Fruit fly (Drosophila melanogaster) whole organism, prepupa: Measurements from ENCODE around the gene NaPi-III.
A peak's percentile ranks its signal among the peaks of the same experiment; 100 is the strongest.

Source experiments
- Blimp-1 ChIP-seq: fragments of 200-800 bp; sonication (Bioruptor generic); optimal IDR thresholded peaks from 3 replicates; lab custom pipeline; 2017; ENCODE audit warnings: missing biosample characterization, missing genetic modification characterization, mild to moderate bottlenecking, moderate library complexity, missing genetic modification reagents
- CG10669 ChIP-seq: fragments of 200-800 bp; sonication (Bioruptor generic); optimal IDR thresholded peaks from 3 replicates; lab custom pipeline; 2018; ENCODE audit warnings: missing biosample characterization, mild to moderate bottlenecking, missing genetic modification characterization, moderate library complexity
- CG11762 ChIP-seq: fragments of 200-800 bp; sonication (Bioruptor generic); optimal IDR thresholded peaks from 3 replicates; lab custom pipeline; 2016; ENCODE audit warnings: missing biosample characterization, missing genetic modification characterization; ENCODE audit not compliant: insufficient read depth
- CG11902 ChIP-seq: fragments of 200-800 bp; sonication (Bioruptor generic); optimal IDR thresholded peaks from 3 replicates; lab custom pipeline; 2016; ENCODE audit warnings: missing biosample characterization, missing genetic modification characterization
- CG15336 ChIP-seq: fragments of 200-800 bp; sonication (Bioruptor generic); IDR thresholded peaks from 2 replicates; pipeline ENCODE4 v1.3.6; 2022; ENCODE audit warnings: missing biosample characterization, missing genetic modification characterization
- CG1621 ChIP-seq: fragments of 200-800 bp; sonication (Bioruptor generic); optimal IDR thresholded peaks from 3 replicates; lab custom pipeline; 2018; ENCODE audit warnings: missing biosample characterization, mild to moderate bottlenecking, missing genetic modification characterization
- CG16779 ChIP-seq: fragments of 200-800 bp; sonication (Bioruptor generic); optimal IDR thresholded peaks from 3 replicates; lab custom pipeline; 2017; ENCODE audit warnings: missing biosample characterization, mild to moderate bottlenecking, missing genetic modification characterization
- CG32006 ChIP-seq: fragments of 200-800 bp; sonication (Bioruptor generic); optimal IDR thresholded peaks from 3 replicates; lab custom pipeline; 2017; ENCODE audit warnings: missing biosample characterization, mild to moderate bottlenecking, missing genetic modification characterization
- CG34406 ChIP-seq: fragments of 200-800 bp; sonication (Bioruptor generic); optimal IDR thresholded peaks from 3 replicates; lab custom pipeline; 2016; ENCODE audit warnings: missing biosample characterization, missing genetic modification characterization
- CG3919 ChIP-seq: fragments of 200-800 bp; sonication (Bioruptor generic); optimal IDR thresholded peaks from 3 replicates; lab custom pipeline; 2016; ENCODE audit warnings: missing biosample characterization, missing genetic modification characterization
- CG6163 ChIP-seq: fragments of 200-800 bp; sonication (Bioruptor generic); IDR thresholded peaks from 3 replicates; pipeline ENCODE4 v1.3.6; 2022; ENCODE audit warnings: missing biosample characterization, missing genetic modification characterization
- CG6276 ChIP-seq: fragments of 200-800 bp; sonication (Bioruptor generic); optimal IDR thresholded peaks from 2 replicates; lab custom pipeline; 2017; ENCODE audit warnings: missing biosample characterization, mild to moderate bottlenecking, missing genetic modification characterization
- CG6792 ChIP-seq: fragments of 200-800 bp; sonication (Bioruptor generic); optimal IDR thresholded peaks from 3 replicates; lab custom pipeline; 2016; ENCODE audit warnings: missing biosample characterization, missing genetic modification characterization
- CG6808 ChIP-seq: fragments of 200-800 bp; sonication (Bioruptor generic); optimal IDR thresholded peaks from 3 replicates; lab custom pipeline; 2017; ENCODE audit warnings: missing biosample characterization, missing genetic modification characterization, mild to moderate bottlenecking, moderate library complexity, missing genetic modification reagents
- CG6854 ChIP-seq: fragments of 200-800 bp; sonication (Bioruptor generic); optimal IDR thresholded peaks from 2 replicates; lab custom pipeline; 2017; ENCODE audit warnings: missing biosample characterization, mild to moderate bottlenecking, missing genetic modification characterization
- CG7368 ChIP-seq: fragments of 200-800 bp; sonication (Bioruptor generic); optimal IDR thresholded peaks from 3 replicates; lab custom pipeline; 2016; ENCODE audit warnings: missing biosample characterization, missing genetic modification characterization
- CG8119 ChIP-seq: fragments of 200-800 bp; sonication (Bioruptor generic); IDR thresholded peaks from 3 replicates; pipeline ENCODE4 v1.3.6; 2022; ENCODE audit warnings: missing biosample characterization, missing genetic modification characterization
- CG8319 ChIP-seq: fragments of 200-800 bp; sonication (Bioruptor generic); optimal IDR thresholded peaks from 3 replicates; lab custom pipeline; 2016; ENCODE audit warnings: missing biosample characterization, missing genetic modification characterization
- CG8632 ChIP-seq: fragments of 200-800 bp; sonication (Bioruptor generic); optimal IDR thresholded peaks from 3 replicates; lab custom pipeline; 2016; ENCODE audit warnings: missing biosample characterization, missing genetic modification characterization
- Eip75B ChIP-seq: fragments of 200-800 bp; sonication (Bioruptor generic); optimal IDR thresholded peaks from 3 replicates; lab custom pipeline; 2016; ENCODE audit warnings: missing biosample characterization, missing genetic modification characterization
- Eip78C ChIP-seq: fragments of 200-800 bp; sonication (Bioruptor generic); peaks from one replicate; lab custom pipeline; 2016; ENCODE audit warnings: missing biosample characterization, missing genetic modification characterization
- Eip93F ChIP-seq: fragments of 200-800 bp; sonication (Bioruptor generic); optimal IDR thresholded peaks from 2 replicates; lab custom pipeline; 2016; ENCODE audit warnings: missing biosample characterization, mild to moderate bottlenecking, missing genetic modification characterization
- Ets21C ChIP-seq: fragments of 200-800 bp; sonication (Bioruptor generic); optimal IDR thresholded peaks from 3 replicates; lab custom pipeline; 2016; ENCODE audit warnings: missing biosample characterization, missing genetic modification characterization
- Ets96B ChIP-seq: fragments of 200-800 bp; optimal IDR thresholded peaks from 2 replicates; lab custom pipeline; 2019; ENCODE audit warnings: missing biosample characterization, mild to moderate bottlenecking, missing genetic modification characterization, moderate library complexity
- Gug ChIP-seq: fragments of 200-800 bp; sonication (Bioruptor generic); IDR thresholded peaks from 2 replicates; pipeline ENCODE4 v1.3.6; 2022; ENCODE audit warnings: missing biosample characterization, missing genetic modification characterization
- Hr38 ChIP-seq: sonication (Bioruptor generic); optimal IDR thresholded peaks from 2 replicates; lab custom pipeline; 2016; ENCODE audit warnings: missing biosample characterization, missing genetic modification characterization
- Hr39 ChIP-seq: fragments of 200-800 bp; sonication (Bioruptor generic); optimal IDR thresholded peaks from 2 replicates; lab custom pipeline; 2016; ENCODE audit warnings: missing biosample characterization, missing genetic modification characterization
- Hr4 ChIP-seq: fragments of 200-800 bp; sonication (Bioruptor generic); optimal IDR thresholded peaks from 3 replicates; lab custom pipeline; 2016; ENCODE audit warnings: missing biosample characterization, missing genetic modification characterization
- Lpt ChIP-seq: fragments of 200-800 bp; sonication (Bioruptor generic); optimal IDR thresholded peaks from 3 replicates; lab custom pipeline; 2016; ENCODE audit warnings: missing biosample characterization, missing genetic modification characterization
- Met ChIP-seq: fragments of 200-800 bp; sonication (Bioruptor generic); optimal IDR thresholded peaks from 3 replicates; lab custom pipeline; 2016; ENCODE audit warnings: missing biosample characterization, missing genetic modification characterization
- OdsH ChIP-seq: fragments of 200-800 bp; sonication (Bioruptor generic); optimal IDR thresholded peaks from 3 replicates; lab custom pipeline; 2016; ENCODE audit warnings: missing biosample characterization, missing genetic modification characterization
- Smox ChIP-seq: fragments of 200-800 bp; sonication (Bioruptor generic); optimal IDR thresholded peaks from 3 replicates; lab custom pipeline; 2016; ENCODE audit warnings: missing biosample characterization, missing genetic modification characterization
- Sox102F ChIP-seq: fragments of 200-800 bp; sonication (Bioruptor generic); optimal IDR thresholded peaks from 2 replicates; lab custom pipeline; 2016; ENCODE audit warnings: missing biosample characterization, mild to moderate bottlenecking, missing genetic modification characterization
- Sox14 ChIP-seq: fragments of 200-800 bp; sonication (Bioruptor generic); optimal IDR thresholded peaks from 3 replicates; lab custom pipeline; 2016; ENCODE audit warnings: missing biosample characterization, missing genetic modification characterization
- Sox15 ChIP-seq: fragments of 200-800 bp; sonication (Bioruptor generic); optimal IDR thresholded peaks from 3 replicates; lab custom pipeline; 2016; ENCODE audit warnings: missing biosample characterization, missing genetic modification characterization
- achi ChIP-seq: fragments of 200-800 bp; sonication (Bioruptor generic); optimal IDR thresholded peaks from 3 replicates; lab custom pipeline; 2016; ENCODE audit warnings: missing biosample characterization, missing genetic modification characterization
- cyc ChIP-seq: fragments of 200-800 bp; sonication (Bioruptor generic); optimal IDR thresholded peaks from 3 replicates; lab custom pipeline; 2016; ENCODE audit warnings: missing biosample characterization, missing genetic modification characterization
- dac ChIP-seq: fragments of 200-800 bp; sonication (Bioruptor generic); optimal IDR thresholded peaks from 2 replicates; lab custom pipeline; 2017; ENCODE audit warnings: missing biosample characterization, mild to moderate bottlenecking, missing genetic modification characterization
- dsx ChIP-seq: fragments of 200-800 bp; optimal IDR thresholded peaks from 3 replicates; lab custom pipeline; 2019; ENCODE audit warnings: missing biosample characterization, mild to moderate bottlenecking, missing genetic modification characterization, moderate library complexity; ENCODE audit not compliant: poor library complexity, severe bottlenecking
- eg ChIP-seq: fragments of 200-800 bp; sonication (Bioruptor generic); IDR thresholded peaks from 3 replicates; pipeline ENCODE4 v1.3.6; 2022; ENCODE audit warnings: missing biosample characterization, missing genetic modification characterization
- fd85E ChIP-seq: fragments of 200-800 bp; sonication (Bioruptor generic); optimal IDR thresholded peaks from 3 replicates; lab custom pipeline; 2016; ENCODE audit warnings: missing biosample characterization, missing genetic modification characterization
- fkh ChIP-seq: fragments of 200-800 bp; sonication (Bioruptor generic); optimal IDR thresholded peaks from 3 replicates; lab custom pipeline; 2017; ENCODE audit warnings: missing biosample characterization, mild to moderate bottlenecking, missing genetic modification characterization, moderate library complexity
- lz ChIP-seq: fragments of 200-800 bp; sonication (Bioruptor generic); optimal IDR thresholded peaks from 3 replicates; lab custom pipeline; 2016; ENCODE audit warnings: missing biosample characterization, missing genetic modification characterization
- net ChIP-seq: fragments of 200-800 bp; sonication (Bioruptor generic); optimal IDR thresholded peaks from 3 replicates; lab custom pipeline; 2016; ENCODE audit warnings: missing biosample characterization, missing genetic modification characterization
- salr ChIP-seq, 2 experiments: fragments of 200-800 bp; sonication (Bioruptor generic); optimal IDR thresholded peaks; 3 replicates each; lab custom pipeline; 2016 to 2018; ENCODE audit warnings: missing biosample characterization in 2 of 2, missing genetic modification characterization in 2 of 2, mild to moderate bottlenecking in 1 of 2
- spab ChIP-seq: fragments of 200-800 bp; sonication (Bioruptor generic); optimal IDR thresholded peaks from 2 replicates; lab custom pipeline; 2017; ENCODE audit warnings: missing biosample characterization, mild to moderate bottlenecking, missing genetic modification characterization, missing genetic modification reagents
- ss ChIP-seq, 2 experiments: fragments of 200-800 bp; sonication (Bioruptor generic); optimal IDR thresholded peaks; 2 replicates in 1 of 2; 3 replicates in 1 of 2; lab custom pipeline; 2017 to 2018; ENCODE audit warnings: mild to moderate bottlenecking in 2 of 2, missing biosample characterization in 2 of 2, missing genetic modification characterization in 2 of 2, moderate library complexity in 1 of 2
- topi ChIP-seq: fragments of 200-800 bp; sonication (Bioruptor generic); optimal IDR thresholded peaks from 3 replicates; lab custom pipeline; 2016; ENCODE audit warnings: missing biosample characterization, missing genetic modification characterization
- vri ChIP-seq: fragments of 200-800 bp; sonication (Bioruptor generic); optimal IDR thresholded peaks from 3 replicates; lab custom pipeline; 2016; ENCODE audit warnings: missing biosample characterization, mild to moderate bottlenecking, missing genetic modification characterization

NaPi-III gene

dm6 chr3L:11119901-11120418 is 3.2 kb upstream of the NaPi-III start:
- TF ChIP-seq CG6808 = no peak
- peak; percentile 98 for TF ChIP-seq fkh
- peak; percentile 78 for TF ChIP-seq vri

- TF ChIP-seq Hr4 (GFP tag; lab: Kevin White, UChicago) (peak; percentile 61), OdsH (GFP tag; lab: Kevin White, UChicago) (peak; percentile 43), topi (GFP tag; lab: Kevin White, UChicago) (peak; percentile 42), CG16779 (tag; lab: Kevin White, UChicago) (peak; percentile 90), Sox14 (peak; percentile 62), Lpt (GFP tag; lab: Kevin White, UChicago) (peak; percentile 91), ss (GFP tag; optimal IDR thresholded peaks at IDR 0.05; lab: Kevin White, UChicago) (peak; percentile 96 to 97), CG15336 (GFP tag; lab: Robert Waterston, UW) (peak; percentile 75), Sox102F (GFP tag; lab: Kevin White, UChicago) (peak; percentile 66), achi (GFP tag; lab: Kevin White, UChicago) (peak; percentile 66), dac (GFP tag; lab: Kevin White, UChicago) (peak; percentile 43), fd85E (GFP tag; lab: Kevin White, UChicago) (peak; percentile 42), CG6808 (peak; percentile 96), Eip75B (GFP tag; lab: Kevin White, UChicago) (peak; percentile 57), CG6163 (peak; percentile 83), Ets21C (GFP tag; lab: Kevin White, UChicago) (peak; percentile 22), CG6276 (GFP tag; lab: Kevin White, UChicago) (peak; percentile 94), CG8119 (GFP tag; lab: Robert Waterston, UW) (peak; percentile 92), Sox15 (GFP tag; lab: Kevin White, UChicago) (no peak), fkh (no peak), Blimp-1 (GFP tag; lab: Kevin White, UChicago) (peak; percentile 23), eg (GFP tag; lab: Robert Waterston, UW) (peak; percentile 89), CG8319 (GFP tag; lab: Kevin White, UChicago) (peak; percentile 26), CG32006 (peak; percentile 77), CG11762 (GFP tag; lab: Kevin White, UChicago) (peak; percentile 57), net (GFP tag; lab: Kevin White, UChicago) (peak; percentile 84), CG6792 (GFP tag; lab: Kevin White, UChicago) (peak; percentile 37), spab (GFP tag; lab: Kevin White, UChicago) (peak; percentile 86), dsx (GFP tag; lab: Kevin White, UChicago) (peak; percentile 77), lz (no peak), vri (peak; percentile 85), CG10669 (GFP tag; lab: Kevin White, UChicago) (peak; percentile 84), Met (peak; percentile 62), cyc (GFP tag; lab: Kevin White, UChicago) (no peak), CG8632 (peak; percentile 63), salr (GFP tag; optimal IDR thresholded peaks at IDR 0.05; lab: Kevin White, UChicago) (peak; percentile 54 to 90), Hr39 (GFP tag; lab: Kevin White, UChicago) (peak; percentile 12), CG1621 (tag; lab: Kevin White, UChicago) (peak; percentile 70), Eip93F (GFP tag; lab: Kevin White, UChicago) (no peak), CG34406 (peak; percentile 51), Eip78C (GFP tag; lab: Kevin White, UChicago) (peak; percentile 90), CG6854 (peak; percentile 65), CG7368 (GFP tag; lab: Kevin White, UChicago) (peak; percentile 58), Gug (0 out of 2 replicates have a peak, but pooled peaks have one; percentile 9), Smox (GFP tag; lab: Kevin White, UChicago) (peak; percentile 28), CG11902 (no peak), Hr38 (GFP tag; lab: Kevin White, UChicago) (peak; percentile 2), CG3919 (GFP tag; lab: Kevin White, UChicago) (peak; percentile 63), Ets96B (tag; lab: Kevin White, UChicago) (peak; percentile 80)
These were observed 2.7 kb upstream of the NaPi-III start, which contains the start of the genes FoxK and mRpL2 for dm6 chr3L:11120419-11120958. Gene FoxK (minus strand): TSS chr3L:11120783. Gene mRpL2 (plus strand): TSS chr3L:11120847.
